Worm (Caenorhabditis elegans) whole organism, L4 larva: ENCODE measurements around the gene dmsr-10.

Experiments
- D1046.2 ChIP-seq: fragments of 200-800 bp; sonication (Bioruptor generic); IDR thresholded peaks from 2 replicates; pipeline ENCODE4 v1.3.6; 2022; ENCODE audit warnings: missing genetic modification characterization, missing compliant biosample characterization
- F10B5.3 ChIP-seq: sonication (generic microtip); optimal IDR thresholded peaks from 2 replicates; lab custom pipeline; 2016; ENCODE audit warnings: mild to moderate bottlenecking, missing genetic modification characterization, missing compliant biosample characterization
- F26F4.8 ChIP-seq: fragments of 200-800 bp; sonication (Bioruptor generic); conservative IDR thresholded peaks from 2 replicates; pipeline ENCODE4 v1.3.6; 2022; ENCODE audit warnings: missing genetic modification characterization, missing compliant biosample characterization
- F49E8.2 ChIP-seq: sonication (generic microtip); optimal IDR thresholded peaks from 2 replicates; lab custom pipeline; 2016; ENCODE audit warnings: missing compliant biosample characterization, mild to moderate bottlenecking, missing genetic modification characterization, borderline replicate concordance
- Y5F2A.4 ChIP-seq: fragments of 200-800 bp; sonication (Bioruptor generic); optimal IDR thresholded peaks from 2 replicates; lab custom pipeline; 2018; ENCODE audit warnings: mild to moderate bottlenecking, missing genetic modification characterization, missing compliant biosample characterization
- aha-1 ChIP-seq: fragments of 150-350 bp; peaks from one replicate; lab custom pipeline; 2014; ENCODE audit warnings: missing biosample characterization, missing genetic modification characterization
- arid-1 ChIP-seq: fragments of 200-800 bp; sonication (Bioruptor generic); conservative IDR thresholded peaks from 2 replicates; pipeline ENCODE4 v1.3.6; 2022; ENCODE audit warnings: missing genetic modification reagents, missing genetic modification characterization, missing compliant biosample characterization
- attf-4 ChIP-seq: sonication (generic microtip); optimal IDR thresholded peaks from 3 replicates; lab custom pipeline; 2017; ENCODE audit warnings: missing biosample characterization, missing genetic modification characterization
- ceh-28 ChIP-seq: fragments of 150-350 bp; optimal IDR thresholded peaks from 2 replicates; lab custom pipeline; 2014; ENCODE audit warnings: missing biosample characterization, missing genetic modification reagents, missing genetic modification characterization
- ceh-44 ChIP-seq: fragments of 200-800 bp; sonication (Bioruptor generic); IDR thresholded peaks from 2 replicates; pipeline ENCODE4 v1.3.6; 2022; ENCODE audit warnings: missing genetic modification reagents, missing genetic modification characterization, missing compliant biosample characterization
- ceh-62 ChIP-seq: sonication (generic microtip); optimal IDR thresholded peaks from 2 replicates; lab custom pipeline; 2017; ENCODE audit warnings: missing biosample characterization, missing genetic modification characterization
- ceh-82 ChIP-seq: sonication (generic microtip); optimal IDR thresholded peaks from 2 replicates; lab custom pipeline; 2017; ENCODE audit warnings: missing biosample characterization, missing genetic modification characterization
- cey-2 ChIP-seq: sonication (generic microtip); optimal IDR thresholded peaks from 3 replicates; lab custom pipeline; 2017; ENCODE audit warnings: missing genetic modification characterization, mild to moderate bottlenecking, missing compliant biosample characterization, antibody characterized with exemption, borderline replicate concordance; ENCODE audit not compliant: insufficient read depth
- ctbp-1 ChIP-seq: fragments of 200-800 bp; sonication (Bioruptor generic); IDR thresholded peaks from 2 replicates; pipeline ENCODE4 v1.3.6; 2022; ENCODE audit warnings: missing genetic modification reagents, missing genetic modification characterization, missing compliant biosample characterization
- daf-12 ChIP-seq: fragments of 150-350 bp; optimal IDR thresholded peaks from 2 replicates; lab custom pipeline; 2014; ENCODE audit warnings: missing biosample characterization, missing genetic modification reagents, missing genetic modification characterization
- daf-16 ChIP-seq, 3 experiments: sonication (generic microtip); optimal IDR thresholded peaks; 2 replicates each; lab custom pipeline; 2016 to 2017; ENCODE audit warnings: missing genetic modification characterization in 3 of 3, missing genetic modification reagents in 3 of 3, mild to moderate bottlenecking in 2 of 3, missing compliant biosample characterization in 2 of 3, missing biosample characterization in 1 of 3, moderate library complexity in 1 of 3
- daf-19 ChIP-seq: fragments of 200-800 bp; sonication (Bioruptor generic); conservative IDR thresholded peaks from 2 replicates; pipeline ENCODE4 v1.3.6; 2022; ENCODE audit warnings: missing genetic modification characterization, missing compliant biosample characterization
- dmd-6 ChIP-seq: fragments of 200-800 bp; sonication (Bioruptor generic); IDR thresholded peaks from 2 replicates; pipeline ENCODE4 v1.3.6; 2022; ENCODE audit warnings: missing genetic modification reagents, missing genetic modification characterization, missing compliant biosample characterization
- duxl-1 ChIP-seq: sonication (generic microtip); optimal IDR thresholded peaks from 2 replicates; lab custom pipeline; 2016; ENCODE audit warnings: mild to moderate bottlenecking, missing genetic modification characterization, moderate library complexity, missing compliant biosample characterization; ENCODE audit not compliant: poor library complexity
- dve-1 ChIP-seq: sonication (generic microtip); optimal IDR thresholded peaks from 2 replicates; lab custom pipeline; 2017; ENCODE audit warnings: antibody characterized with exemption, mild to moderate bottlenecking, missing genetic modification characterization, missing compliant biosample characterization; ENCODE audit not compliant: insufficient read depth
- egl-27 ChIP-seq: sonication (generic microtip); optimal IDR thresholded peaks from 3 replicates; lab custom pipeline; 2017; ENCODE audit warnings: missing biosample characterization, missing genetic modification reagents, missing genetic modification characterization
- fkh-10 ChIP-seq: fragments of 150-350 bp; optimal IDR thresholded peaks from 2 replicates; lab custom pipeline; 2014; ENCODE audit warnings: missing biosample characterization, missing genetic modification reagents, missing genetic modification characterization
- fos-1 ChIP-seq: fragments of 150-350 bp; optimal IDR thresholded peaks from 2 replicates; lab custom pipeline; 2014; ENCODE audit warnings: missing biosample characterization, missing genetic modification characterization
- hif-1 ChIP-seq, 2 experiments: sonication (generic microtip); optimal IDR thresholded peaks; 2 replicates each; lab custom pipeline; 2016 to 2017; ENCODE audit warnings: missing compliant biosample characterization in 2 of 2, missing genetic modification characterization in 2 of 2, missing genetic modification reagents in 2 of 2, missing genotype in 2 of 2, mild to moderate bottlenecking in 1 of 2
- hlh-11 ChIP-seq: fragments of 200-800 bp; sonication (Bioruptor generic); optimal IDR thresholded peaks from 2 replicates; lab custom pipeline; 2018; ENCODE audit warnings: mild to moderate bottlenecking, missing genetic modification characterization, missing compliant biosample characterization
- lim-7 ChIP-seq: fragments of 200-800 bp; sonication (Bioruptor generic); IDR thresholded peaks from 2 replicates; pipeline ENCODE4 v1.3.6; 2022; ENCODE audit warnings: missing genetic modification characterization, missing compliant biosample characterization
- lin-1 ChIP-seq: fragments of 200-800 bp; sonication (Bioruptor generic); IDR thresholded peaks from 2 replicates; pipeline ENCODE4 v1.3.6; 2022; ENCODE audit warnings: missing genetic modification reagents, missing genetic modification characterization, missing compliant biosample characterization
- lin-29 ChIP-seq: fragments of 200-800 bp; sonication (Bioruptor generic); IDR thresholded peaks from 2 replicates; pipeline ENCODE4 v1.3.6; 2022; ENCODE audit warnings: missing genetic modification reagents, missing genetic modification characterization, missing compliant biosample characterization
- lir-3 ChIP-seq: sonication (generic microtip); optimal IDR thresholded peaks from 2 replicates; lab custom pipeline; 2016; ENCODE audit warnings: mild to moderate bottlenecking, missing genetic modification characterization, missing compliant biosample characterization
- lsy-2 ChIP-seq, 2 experiments: fragments of 150-350 bp in 1 of 2; sonication (generic microtip) in 1 of 2; optimal IDR thresholded peaks; 2 replicates each; lab custom pipeline; 2014 to 2017; ENCODE audit warnings: missing biosample characterization in 2 of 2, missing genetic modification characterization in 2 of 2
- madf-5 ChIP-seq, 2 experiments: fragments of 200-800 bp; sonication (Bioruptor generic); IDR thresholded peaks; 2 replicates each; pipeline ENCODE4 v1.3.6; 2022; ENCODE audit warnings: missing compliant biosample characterization in 2 of 2, missing genetic modification characterization in 2 of 2
- mdt-29 ChIP-seq: fragments of 200-800 bp; sonication (Bioruptor generic); IDR thresholded peaks from 2 replicates; pipeline ENCODE4 v1.3.6; 2022; ENCODE audit warnings: missing genetic modification reagents, missing genetic modification characterization, missing compliant biosample characterization
- mes-2 ChIP-seq: sonication (generic microtip); optimal IDR thresholded peaks from 2 replicates; lab custom pipeline; 2016; ENCODE audit warnings: missing genotype, mild to moderate bottlenecking, missing genetic modification characterization, missing compliant biosample characterization; ENCODE audit not compliant: poor library complexity, severe bottlenecking
- nhr-111 ChIP-seq: fragments of 200-800 bp; sonication (Bioruptor generic); optimal IDR thresholded peaks from 2 replicates; lab custom pipeline; 2018; ENCODE audit warnings: mild to moderate bottlenecking, missing genetic modification characterization, missing compliant biosample characterization
- nhr-25 ChIP-seq: sonication (generic microtip); optimal IDR thresholded peaks from 2 replicates; lab custom pipeline; 2017; ENCODE audit warnings: missing genetic modification characterization, mild to moderate bottlenecking, missing compliant biosample characterization, antibody characterized with exemption, moderate library complexity, borderline replicate concordance; ENCODE audit not compliant: insufficient read depth
- nhr-41 ChIP-seq: fragments of 200-800 bp; sonication (Bioruptor generic); IDR thresholded peaks from 2 replicates; pipeline ENCODE4 v1.3.6; 2022; ENCODE audit warnings: missing genetic modification reagents, missing genetic modification characterization, missing compliant biosample characterization
- nhr-77 ChIP-seq: fragments of 150-350 bp; optimal IDR thresholded peaks from 2 replicates; lab custom pipeline; 2014; ENCODE audit warnings: missing biosample characterization, missing genetic modification characterization
- php-3 ChIP-seq: fragments of 200-800 bp; sonication (Bioruptor generic); IDR thresholded peaks from 2 replicates; pipeline ENCODE4 v1.3.6; 2022; ENCODE audit warnings: missing genetic modification reagents, missing genetic modification characterization, missing compliant biosample characterization
- saeg-2 ChIP-seq: fragments of 200-800 bp; sonication (Bioruptor generic); IDR thresholded peaks from 2 replicates; pipeline ENCODE4 v1.3.6; 2022; ENCODE audit warnings: missing genetic modification reagents, missing genetic modification characterization, missing compliant biosample characterization
- sdz-12 ChIP-seq: fragments of 200-800 bp; sonication (Bioruptor generic); optimal IDR thresholded peaks from 2 replicates; lab custom pipeline; 2018; ENCODE audit warnings: mild to moderate bottlenecking, missing genetic modification characterization, missing compliant biosample characterization
- snpc-1.2 ChIP-seq: fragments of 200-800 bp; sonication (Bioruptor generic); IDR thresholded peaks from 2 replicates; pipeline ENCODE4 v1.3.6; 2022; ENCODE audit warnings: missing genetic modification reagents, missing genetic modification characterization, missing compliant biosample characterization
- snpc-4 ChIP-seq: fragments of 150-350 bp; optimal IDR thresholded peaks from 2 replicates; lab custom pipeline; 2014; ENCODE audit warnings: missing biosample characterization, missing genetic modification characterization
- unc-130 ChIP-seq: sonication (generic microtip); optimal IDR thresholded peaks from 2 replicates; lab custom pipeline; 2016; ENCODE audit warnings: missing genetic modification reagents, missing genetic modification characterization, missing compliant biosample characterization
- zfp-2 ChIP-seq: sonication (generic microtip); optimal IDR thresholded peaks from 2 replicates; lab custom pipeline; 2016; ENCODE audit warnings: mild to moderate bottlenecking, missing genetic modification characterization, missing compliant biosample characterization
- ztf-11 ChIP-seq: fragments of 150-350 bp; optimal IDR thresholded peaks from 2 replicates; lab custom pipeline; 2014; ENCODE audit warnings: missing biosample characterization, missing genetic modification characterization

The dmsr-10 gene

DNA sequence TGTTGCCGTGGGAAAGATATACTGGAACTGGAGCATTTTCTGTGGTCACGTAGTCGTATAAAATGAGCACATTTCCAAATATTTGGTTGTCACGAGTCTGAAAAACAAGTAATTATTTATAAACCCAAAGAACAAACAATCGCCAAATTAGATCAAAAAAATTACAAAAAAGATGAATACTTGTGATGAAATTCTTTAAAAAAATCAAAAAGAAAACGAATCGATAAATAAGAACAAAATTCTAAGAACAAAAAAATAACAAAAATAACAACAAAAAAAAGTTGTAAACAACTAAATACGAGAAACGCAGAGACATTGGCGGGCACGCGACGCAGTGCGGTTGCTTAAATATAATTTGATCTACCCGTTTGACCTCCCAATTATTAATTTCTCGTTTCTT is 28.0 kb downstream of the dmsr-10 start, which contains the start of gene ZC404.16:
Gene ZC404.16, minus strand, starts transcription at position 101 of the 400 bp plus-strand sequence.
- no peak for TF ChIP-seq madf-5 (GFP tag; IDR thresholded peaks at IDR 0.05; lab: Robert Waterston, UW)
- TF ChIP-seq ceh-82 = no peak
- no peak for TF ChIP-seq daf-19 (GFP tag; lab: Robert Waterston, UW)
- TF ChIP-seq, all 104 proteins: peak for 0

- TF ChIP-seq fkh-10 (GFP tag; lab: Kevin White, UChicago) (no peak), D1046.2 (GFP tag; lab: Robert Waterston, UW) (no peak), nhr-77 (tag; lab: Kevin White, UChicago) (no peak), lin-29 (no peak), cey-2 (no peak), snpc-1.2 (no peak), nhr-25 (tag; lab: Kevin White, UChicago) (no peak), unc-130 (GFP tag; lab: Kevin White, UChicago) (no peak), arid-1 (GFP tag; lab: Robert Waterston, UW) (no peak), zfp-2 (tag; lab: Kevin White, UChicago) (no peak), attf-4 (tag; lab: Kevin White, UChicago) (no peak), dve-1 (tag; lab: Kevin White, UChicago) (no peak), lsy-2 (tag; optimal IDR thresholded peaks at IDR 0.05; lab: Kevin White, UChicago) (no peak), ceh-62 (tag; lab: Kevin White, UChicago) (no peak), ceh-82 (no peak), snpc-4 (tag; lab: Kevin White, UChicago) (no peak), sdz-12 (no peak)
Measured at ce11 chrV:6771645-6772044, 30.1 kb downstream of the dmsr-10 start, which contains the start of gene srh-30. srh-30 (minus strand) TSS chrV:6771745.

DNA sequence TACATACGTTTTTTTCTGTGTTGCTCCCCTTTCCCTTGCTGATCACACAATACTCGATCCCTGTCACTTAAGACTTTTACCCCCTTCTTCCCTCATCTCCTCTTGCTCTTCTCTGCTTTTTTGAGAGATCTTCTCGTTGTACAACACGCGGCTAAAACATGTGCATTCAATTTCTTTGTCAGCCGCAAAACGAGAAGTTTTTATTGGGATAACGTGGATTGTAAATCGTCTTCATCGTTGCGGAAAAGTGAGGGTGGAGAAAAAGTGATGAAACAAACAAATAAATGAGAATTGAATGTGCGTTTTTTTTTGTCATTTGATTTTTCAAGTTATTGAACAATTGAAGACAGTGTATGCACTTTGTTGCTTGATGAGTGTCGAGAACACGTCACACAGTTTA is 32.3 kb downstream of the dmsr-10 start:
- TF ChIP-seq egl-27 (tag; lab: Kevin White, UChicago) (no peak), hif-1 (tag; optimal IDR thresholded peaks at IDR 0.05; lab: Kevin White, UChicago) (no peak), lin-1 (GFP tag; lab: Robert Waterston, UW) (no peak), duxl-1 (tag; lab: Kevin White, UChicago) (no peak), fos-1 (tag; lab: Kevin White, UChicago) (no peak), Y5F2A.4 (GFP tag; lab: Kevin White, UChicago) (no peak), ceh-44 (GFP tag; lab: Robert Waterston, UW) (no peak), mes-2 (tag; lab: Kevin White, UChicago) (no peak), php-3 (GFP tag; lab: Robert Waterston, UW) (no peak), F49E8.2 (tag; lab: Kevin White, UChicago) (no peak), daf-12 (tag; lab: Kevin White, UChicago) (no peak)

DNA sequence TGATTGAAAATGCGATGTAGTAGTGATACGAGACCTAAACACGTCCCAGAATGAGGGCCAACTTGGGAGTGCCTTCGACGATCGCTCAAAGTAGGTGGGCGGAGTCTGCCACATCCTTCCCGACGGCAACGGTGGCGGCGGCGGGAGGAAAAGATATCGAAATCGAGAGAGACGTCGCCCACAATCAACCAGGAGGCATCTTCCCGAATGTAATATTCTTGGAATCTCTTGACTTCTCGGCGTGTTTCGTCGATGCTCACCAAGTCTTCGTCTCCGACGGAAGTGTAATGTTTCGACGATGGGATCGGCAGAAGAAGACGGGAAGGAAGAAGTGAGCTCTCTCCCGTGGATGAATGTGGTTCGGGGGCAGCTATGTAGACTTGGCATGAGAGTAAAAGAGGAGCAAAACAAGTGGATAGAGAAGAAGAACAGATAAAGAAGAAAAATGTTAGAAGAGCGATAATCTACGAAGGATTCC is 33.3 kb downstream of the dmsr-10 start, which contains the start of the genes T25F10.1 and clik-1:
Gene T25F10.1, plus strand, starts transcription at position 51 of the 478 bp plus-strand sequence.
Gene clik-1, minus strand, starts transcription at position 281 of the 478 bp plus-strand sequence.
- TF ChIP-seq dmd-6 (no peak), daf-16 (GFP tag; optimal IDR thresholded peaks at IDR 0.05; lab: Kevin White, UChicago) (peak in 1 of 2 experiments; percentile 81), daf-16 (tag; optimal IDR thresholded peaks at IDR 0.05; lab: Kevin White, UChicago) (no peak), nhr-41 (no peak), ztf-11 (tag; lab: Kevin White, UChicago) (no peak), lir-3 (tag; lab: Kevin White, UChicago) (no peak), zfp-2 (tag; lab: Kevin White, UChicago) (no peak), madf-5 (GFP tag; IDR thresholded peaks at IDR 0.05; lab: Robert Waterston, UW) (no peak), hlh-11 (tag; lab: Kevin White, UChicago) (peak; percentile 42), mdt-29 (GFP tag; lab: Robert Waterston, UW) (no peak), ctbp-1 (GFP tag; lab: Robert Waterston, UW) (no peak), daf-19 (GFP tag; lab: Robert Waterston, UW) (no peak), nhr-111 (GFP tag; lab: Kevin White, UChicago) (no peak), saeg-2 (GFP tag; lab: Robert Waterston, UW) (no peak), F26F4.8 (GFP tag; lab: Robert Waterston, UW) (no peak), F10B5.3 (tag; lab: Kevin White, UChicago) (no peak), aha-1 (peak; percentile 40), ceh-28 (tag; lab: Kevin White, UChicago) (no peak), lim-7 (GFP tag; lab: Robert Waterston, UW) (no peak)
